Fruit fly (Drosophila melanogaster) Kc167 (cell line): ENCODE data around the gene CG11893.

Experiments used
- Myc ChIP-seq: fragments of >200 bp; optimal IDR thresholded peaks from 2 replicates; lab custom pipeline; 2017; ENCODE audit warnings: missing external identifiers
- psq ChIP-seq: fragments of >200 bp; optimal IDR thresholded peaks from 2 replicates; lab custom pipeline; 2017; ENCODE audit warnings: missing external identifiers

- TF ChIP-seq psq (no peak), Myc (lab: Kevin White, UChicago) (no peak)
Measured at dm6 chr3R:25262322-25262761, 27.3 kb upstream of the CG11893 start, which contains the start of the genes Kdsr and CG11858.
